Worm (Caenorhabditis elegans): ENCODE results near the gene F38A6.5.

The F38A6.5 gene

DNA sequence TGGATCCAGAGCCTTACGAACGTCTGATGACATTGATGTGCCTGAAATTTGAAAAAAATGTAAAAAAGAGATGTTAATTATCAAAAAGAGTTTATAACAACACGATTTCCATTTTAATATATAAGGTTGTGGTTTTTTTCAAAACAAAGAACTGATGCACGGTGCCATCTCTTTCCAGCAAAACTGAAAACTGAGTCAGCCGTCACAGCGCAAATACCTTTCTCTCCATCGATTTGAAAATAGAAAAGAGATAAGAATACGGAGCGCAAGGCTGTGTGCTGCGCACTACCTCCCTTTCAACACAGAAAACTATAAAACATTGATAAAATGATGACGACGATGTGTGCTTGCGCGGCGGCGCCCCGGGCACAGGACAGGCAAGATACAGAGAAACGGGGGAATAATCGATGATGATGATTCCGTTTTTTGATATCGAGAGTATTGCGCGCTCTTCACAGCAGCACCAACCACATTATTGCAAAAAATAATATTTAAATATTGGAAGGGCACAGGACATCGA, 18.9 kb upstream of the F38A6.5 start, which contains the start of gene Y44A6D.3:
Gene Y44A6D.3 (minus strand): TSS at position 51 of the 520 bp plus-strand sequence.
- TF ChIP-seq zag-1 (tag; optimal IDR thresholded peaks at IDR 0.05) (no peak), lin-35 (GFP tag; optimal IDR thresholded peaks at IDR 0.05) (peak in 1 of 2 experiments; percentile 10), elt-2 (tag; optimal IDR thresholded peaks at IDR 0.05) (peak; percentile 46), nhr-20 (tag; optimal IDR thresholded peaks at IDR 0.05) (no peak), dsc-1 (tag; optimal IDR thresholded peaks at IDR 0.05) (peak; percentile 19), efl-1 (optimal IDR thresholded peaks at IDR 0.05) (no peak), efl-1 (GFP tag; optimal IDR thresholded peaks at IDR 0.05 in 1 of 2) (peak in 1 of 2 experiments; percentile 68), nhr-237 (tag; optimal IDR thresholded peaks at IDR 0.05) (no peak)

DNA sequence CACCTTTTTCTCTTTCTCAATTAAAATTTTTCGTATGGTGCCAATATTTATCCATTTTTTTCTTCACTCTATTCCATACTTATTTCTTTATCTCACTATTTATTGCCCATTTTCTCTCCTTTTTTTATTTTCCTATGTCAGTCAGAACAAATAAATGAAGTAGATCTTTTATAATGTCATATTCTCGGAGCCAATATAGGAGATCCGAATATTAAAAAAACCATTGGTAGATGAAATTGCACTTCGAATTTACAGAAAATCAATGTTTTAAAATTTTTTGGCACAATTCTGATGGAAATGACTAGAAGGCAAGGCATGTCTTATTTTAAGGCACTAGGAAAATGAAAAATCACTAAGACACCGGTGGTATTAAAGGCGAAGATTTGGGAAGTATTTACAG, 17.1 kb upstream of the F38A6.5 start:
- no peak for TF ChIP-seq nhr-237 (tag; optimal IDR thresholded peaks at IDR 0.05)
- TF ChIP-seq nhr-85 (tag), result no peak
- no peak for TF ChIP-seq alr-1 (tag; optimal IDR thresholded peaks at IDR 0.05; ENCODE audit: borderline replicate concordance)
- no peak for TF ChIP-seq jun-1 (tag; optimal IDR thresholded peaks at IDR 0.05)
- TF ChIP-seq unc-86 (tag; optimal IDR thresholded peaks at IDR 0.05), result no peak
- no peak for TF ChIP-seq pag-3 (tag; optimal IDR thresholded peaks at IDR 0.05; ENCODE audit: borderline replicate concordance, insufficient read depth)
- TF ChIP-seq sptf-1 (tag; optimal IDR thresholded peaks at IDR 0.05), result no peak
- no peak for TF ChIP-seq fkh-8 (tag; optimal IDR thresholded peaks at IDR 0.05)
- TF ChIP-seq lin-13 (GFP tag; optimal IDR thresholded peaks at IDR 0.05), result no peak

DNA sequence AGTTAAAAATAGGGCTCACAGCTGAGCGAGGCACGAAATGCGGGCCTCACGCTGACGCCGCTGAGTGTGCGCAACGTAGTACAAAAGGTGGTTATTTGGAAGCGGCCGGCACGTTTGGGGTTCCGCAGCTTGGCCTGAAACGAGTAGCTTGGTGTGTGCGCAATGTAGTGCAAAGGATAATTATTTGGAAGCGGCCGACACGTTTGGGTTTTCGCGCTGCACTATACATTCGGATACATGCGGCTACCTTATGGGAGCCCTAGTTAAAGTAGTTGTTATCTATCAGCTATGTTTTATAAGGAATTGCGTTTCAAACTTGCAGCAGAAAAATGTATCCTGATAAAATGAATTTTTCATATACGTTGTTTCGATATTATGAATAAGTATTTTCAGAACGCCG, 16.5 kb upstream of the F38A6.5 start, which contains the start of gene Y44A6D.1:
Gene Y44A6D.1 (minus strand): TSS at position 23 of the 400 bp plus-strand sequence.
- TF ChIP-seq nhr-47 (tag; optimal IDR thresholded peaks at IDR 0.05), result peak; percentile 14
- TF ChIP-seq pqm-1 (tag; optimal IDR thresholded peaks at IDR 0.05), result no peak
- TF ChIP-seq blmp-1 (tag; optimal IDR thresholded peaks at IDR 0.05), result no peak
- peak; percentile 61 for TF ChIP-seq snpc-4 (tag; optimal IDR thresholded peaks at IDR 0.05)
- TF ChIP-seq nhr-71 (tag; optimal IDR thresholded peaks at IDR 0.05), result no peak
- TF ChIP-seq grh-1 (GFP tag; IDR thresholded peaks at IDR 0.05), result peak; percentile 24; the same call in 1 of the 2 replicates
- no peak for TF ChIP-seq nhr-85 (tag)

DNA sequence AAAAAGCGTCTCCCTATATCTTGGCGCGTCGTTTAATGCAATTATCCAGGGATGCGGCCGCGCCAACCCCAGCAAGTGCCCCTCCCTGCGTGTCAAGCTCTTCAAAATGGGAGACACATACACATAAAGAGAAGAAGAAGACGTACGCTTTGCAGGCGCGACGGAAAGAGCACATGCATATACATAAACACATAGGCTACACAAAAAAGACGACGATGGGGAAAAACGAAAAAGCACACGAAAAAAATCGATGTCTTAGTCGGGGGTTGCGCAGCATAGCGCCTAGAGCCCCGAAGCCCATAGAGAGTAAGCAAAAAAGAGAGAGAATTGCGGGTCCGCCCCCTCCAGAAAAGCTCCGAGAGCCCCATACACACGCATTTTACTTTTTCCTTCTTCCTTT, 15.6 kb upstream of the F38A6.5 start, which contains the start of gene tpan-1:
Gene tpan-1 (plus strand): TSS at position 398 of the 400 bp plus-strand sequence.
- TF ChIP-seq nhr-20 (tag; optimal IDR thresholded peaks at IDR 0.05) (peak; percentile 7), grh-1 (GFP tag; IDR thresholded peaks at IDR 0.05) (no peak), isw-1 (GFP tag; IDR thresholded peaks at IDR 0.05) (peak; percentile 40), lin-13 (GFP tag; optimal IDR thresholded peaks at IDR 0.05) (no peak), elt-2 (tag; optimal IDR thresholded peaks at IDR 0.05) (no peak), ceh-8 (GFP tag; optimal IDR thresholded peaks at IDR 0.05) (peak; percentile 4), alr-1 (tag; optimal IDR thresholded peaks at IDR 0.05; ENCODE audit: borderline replicate concordance) (no peak), pqm-1 (tag; optimal IDR thresholded peaks at IDR 0.05) (no peak), tbx-2 (tag; optimal IDR thresholded peaks at IDR 0.05) (peak; percentile 76), snu-23 (GFP tag; optimal IDR thresholded peaks at IDR 0.05) (peak; percentile 58), ceh-90 (tag; optimal IDR thresholded peaks at IDR 0.05) (no peak), lin-39 (tag; optimal IDR thresholded peaks at IDR 0.05) (no peak), fkh-4 (tag; optimal IDR thresholded peaks at IDR 0.05; ENCODE audit: borderline replicate concordance) (no peak), mef-2 (tag; optimal IDR thresholded peaks at IDR 0.05) (no peak), mdl-1 (tag; optimal IDR thresholded peaks at IDR 0.05) (peak in 1 of 2 experiments; percentile 38), nhr-85 (tag) (no peak), hlh-4 (tag; optimal IDR thresholded peaks at IDR 0.05) (no peak), unc-86 (tag; optimal IDR thresholded peaks at IDR 0.05) (peak; percentile 62), fkh-8 (tag; optimal IDR thresholded peaks at IDR 0.05) (peak; percentile 83), efl-3 (GFP tag; optimal IDR thresholded peaks at IDR 0.05) (no peak), hpl-2 (GFP tag; optimal IDR thresholded peaks at IDR 0.05) (no peak), zip-4 (GFP tag; optimal IDR thresholded peaks at IDR 0.05) (no peak), fkh-10 (GFP tag; optimal IDR thresholded peaks at IDR 0.05) (peak; percentile 82), dpl-1 (GFP tag; optimal IDR thresholded peaks at IDR 0.05) (peak in 1 of 3 experiments; percentile 27), C34B4.2 (tag; optimal IDR thresholded peaks at IDR 0.05) (no peak), sup-37 (GFP tag; optimal IDR thresholded peaks at IDR 0.05) (no peak), mab-9 (GFP tag; IDR thresholded peaks at IDR 0.05) (peak; percentile 48; the same call in 1 of the 2 replicates), irx-1 (tag; optimal IDR thresholded peaks at IDR 0.05) (peak; percentile 42), nhr-19 (GFP tag; conservative IDR thresholded peaks at IDR 0.05) (peak; percentile 36; the same call in 1 of the 2 replicates), lsy-2 (tag; optimal IDR thresholded peaks at IDR 0.05) (peak in 1 of 2 experiments; percentile 49), lir-3 (tag; optimal IDR thresholded peaks at IDR 0.05; ENCODE audit: poor library complexity) (no peak), skn-1 (tag; optimal IDR thresholded peaks at IDR 0.05) (peak; percentile 7), snpc-4 (tag; optimal IDR thresholded peaks at IDR 0.05) (peak; percentile 34)

Measured in whole organism, L1 larva.